Worm (Caenorhabditis elegans) whole organism, early embryonic: Measurements from ENCODE around the gene gtap-1.

Experiments used
- F13C5.2 ChIP-seq: sonication (generic microtip); optimal IDR thresholded peaks from 2 replicates; lab custom pipeline; 2017; ENCODE audit warnings: mild to moderate bottlenecking, missing genetic modification characterization, inconsistent platforms, missing compliant biosample characterization
- ama-1 ChIP-seq: fragments of 150-350 bp; optimal IDR thresholded peaks from 2 replicates; lab custom pipeline; 2014
- flt-1 ChIP-seq: fragments of 200-800 bp; sonication (Bioruptor generic); IDR thresholded peaks from 2 replicates; pipeline ENCODE4 v1.3.6; 2022; ENCODE audit warnings: missing genetic modification characterization, missing compliant biosample characterization
- hmbx-1 ChIP-seq: sonication (generic microtip); optimal IDR thresholded peaks from 2 replicates; lab custom pipeline; 2016; ENCODE audit warnings: mild to moderate bottlenecking, missing genetic modification characterization, missing compliant biosample characterization
- hmg-4 ChIP-seq: fragments of 200-800 bp; sonication (Bioruptor generic); optimal IDR thresholded peaks from 2 replicates; lab custom pipeline; 2018; ENCODE audit warnings: mild to moderate bottlenecking, missing genetic modification characterization, missing compliant biosample characterization

DNA sequence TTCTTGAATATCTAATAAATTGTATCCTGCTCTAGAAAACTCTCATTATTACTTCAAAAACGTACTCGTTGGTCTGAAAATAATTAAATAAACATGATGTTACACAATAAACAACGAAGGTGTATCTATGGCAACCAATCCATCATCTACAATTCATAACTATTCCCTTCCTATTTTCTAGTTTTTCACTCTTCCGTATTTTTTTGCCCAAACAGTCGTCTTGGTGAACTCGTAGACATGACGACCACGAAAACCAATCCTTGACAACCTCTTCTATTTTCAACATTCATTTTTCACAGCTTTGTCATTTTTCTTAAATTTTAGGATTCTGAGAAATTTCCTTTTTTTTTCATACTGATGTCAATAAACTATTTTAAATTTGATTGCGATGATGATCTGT lies 44.2 kb downstream of the gtap-1 start, which contains the start of gene K05F1.13:
- no peak for TF ChIP-seq hmg-4 (GFP tag; lab: Kevin White, UChicago)
- no peak for TF ChIP-seq ama-1 (lab: Kevin White, UChicago)
- no peak for TF ChIP-seq F13C5.2 (tag; lab: Kevin White, UChicago)
- TF ChIP-seq hmbx-1 (tag; lab: Kevin White, UChicago) = no peak
- TF ChIP-seq flt-1 (GFP tag; lab: Robert Waterston, UW) = no peak
